Fruit fly (Drosophila melanogaster) whole organism, pupa: ENCODE data around the gene alpha-Man-IIb.

ENCODE experiments used
- CG17806 ChIP-seq: fragments of 200-800 bp; sonication (Bioruptor generic); optimal IDR thresholded peaks from 2 replicates; lab custom pipeline; 2018; ENCODE audit warnings: missing biosample characterization, mild to moderate bottlenecking, missing genetic modification characterization, moderate library complexity
- EcR ChIP-seq: fragments of 200-800 bp; sonication (Bioruptor generic); optimal IDR thresholded peaks from 3 replicates; lab custom pipeline; 2019; ENCODE audit warnings: missing biosample characterization, missing genetic modification characterization, mild to moderate bottlenecking, moderate library complexity, missing genetic modification reagents

DNA sequence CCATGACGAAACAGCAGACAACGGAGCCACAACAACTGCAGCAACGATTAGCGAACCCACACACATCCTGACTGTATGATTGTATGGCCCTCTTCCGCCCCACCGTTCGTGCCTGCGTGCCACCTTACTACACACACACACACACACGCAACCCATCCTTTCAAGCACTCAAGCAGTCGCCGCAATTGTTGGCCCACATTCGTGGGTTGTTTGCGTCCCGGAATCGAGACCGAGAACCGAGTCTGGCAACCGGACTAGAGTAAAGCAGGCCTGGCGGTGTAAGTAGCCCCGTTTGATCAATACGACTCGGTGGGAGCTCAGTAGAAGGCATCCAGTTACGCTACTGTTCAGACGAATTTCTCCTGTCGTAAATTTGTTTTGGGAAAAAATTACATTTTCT is 42.2 kb downstream of the alpha-Man-IIb start, which contains the start of gene CG4546:
- no peak for TF ChIP-seq EcR (GFP tag; lab: Kevin White, UChicago)
- no peak for TF ChIP-seq CG17806
